Fruit fly (Drosophila melanogaster) whole organism, embryonic: ENCODE data around the gene Tango9.

Experiments used
- Abd-B ChIP-seq: fragments of 200-800 bp; sonication (Bioruptor generic); optimal IDR thresholded peaks from 2 replicates; lab custom pipeline; 2018; ENCODE audit warnings: missing biosample characterization, mild to moderate bottlenecking, missing genetic modification characterization, moderate library complexity
- Awh ChIP-seq: fragments of 200-800 bp; sonication (Bioruptor generic); IDR thresholded peaks from 2 replicates; pipeline ENCODE4, ENCODE4 v1.3.6; 2022; ENCODE audit warnings: missing biosample characterization, missing genetic modification characterization
- Bdp1 ChIP-seq: fragments of 200-800 bp; sonication (Bioruptor generic); optimal IDR thresholded peaks from 3 replicates; lab custom pipeline; 2016; ENCODE audit warnings: missing biosample characterization, missing genetic modification characterization
- CG10321 ChIP-seq: fragments of 200-800 bp; sonication (Bioruptor generic); IDR thresholded peaks from 2 replicates; pipeline ENCODE4 v1.3.6; 2022; ENCODE audit warnings: missing biosample characterization, missing genetic modification characterization
- CG11398 ChIP-seq: fragments of 200-800 bp; sonication (Bioruptor generic); optimal IDR thresholded peaks from 2 replicates; lab custom pipeline; 2016; ENCODE audit warnings: missing biosample characterization, missing genetic modification characterization
- CG11696 ChIP-seq: fragments of 200-800 bp; sonication (Bioruptor generic); IDR thresholded peaks from 2 replicates; pipeline ENCODE4 v1.3.6; 2022; ENCODE audit warnings: missing biosample characterization, missing genetic modification characterization
- CG12236 ChIP-seq: fragments of 200-800 bp; sonication (Bioruptor generic); optimal IDR thresholded peaks from 2 replicates; lab custom pipeline; 2016; ENCODE audit warnings: missing biosample characterization, missing genetic modification characterization
- CG1233 ChIP-seq: fragments of 200-800 bp; sonication (Bioruptor generic); optimal IDR thresholded peaks from 4 replicates; lab custom pipeline; 2018; ENCODE audit warnings: missing biosample characterization, mild to moderate bottlenecking, missing genetic modification characterization
- CG13775 ChIP-seq: fragments of 200-800 bp; sonication (Bioruptor generic); optimal IDR thresholded peaks from 3 replicates; lab custom pipeline; 2017; ENCODE audit warnings: missing biosample characterization, mild to moderate bottlenecking, missing genetic modification characterization
- CG16863 ChIP-seq: fragments of 200-800 bp; sonication (Bioruptor generic); optimal IDR thresholded peaks from 3 replicates; lab custom pipeline; 2016; ENCODE audit warnings: missing biosample characterization, missing genetic modification characterization
- CG17912 ChIP-seq: fragments of 200-800 bp; sonication (Bioruptor generic); optimal IDR thresholded peaks from 2 replicates; lab custom pipeline; 2018; ENCODE audit warnings: missing biosample characterization, mild to moderate bottlenecking, missing genetic modification characterization
- CG18619 ChIP-seq: fragments of 200-800 bp; sonication (Bioruptor generic); optimal IDR thresholded peaks from 3 replicates; lab custom pipeline; 2017; ENCODE audit warnings: missing biosample characterization, mild to moderate bottlenecking, missing genetic modification characterization
- CG2116 ChIP-seq: fragments of 200-800 bp; sonication (Bioruptor generic); optimal IDR thresholded peaks from 3 replicates; lab custom pipeline; 2018; ENCODE audit warnings: missing biosample characterization, mild to moderate bottlenecking, missing genetic modification characterization
- CG2129 ChIP-seq: fragments of 200-800 bp; sonication (Bioruptor generic); IDR thresholded peaks from 2 replicates; pipeline ENCODE4 v1.3.6; 2022; ENCODE audit warnings: missing biosample characterization, missing genetic modification characterization; ENCODE audit not compliant: partially characterized antibody
- CG30403 ChIP-seq: fragments of 200-800 bp; sonication (Bioruptor generic); optimal IDR thresholded peaks from 3 replicates; lab custom pipeline; 2016; ENCODE audit warnings: missing biosample characterization, missing genetic modification characterization
- CG32767 ChIP-seq: fragments of 200-800 bp; sonication (Bioruptor generic); IDR thresholded peaks from 2 replicates; pipeline ENCODE4 v1.3.6; 2022; ENCODE audit warnings: missing biosample characterization, missing genetic modification characterization
- CG3407 ChIP-seq: fragments of 200-800 bp; sonication (Bioruptor generic); optimal IDR thresholded peaks from 2 replicates; lab custom pipeline; 2018; ENCODE audit warnings: missing biosample characterization, mild to moderate bottlenecking, missing genetic modification characterization
- CG4360 ChIP-seq: fragments of 200-800 bp; sonication (Bioruptor generic); IDR thresholded peaks from 2 replicates; pipeline ENCODE4 v1.3.6; 2022; ENCODE audit warnings: missing biosample characterization, missing genetic modification characterization
- CG4424 ChIP-seq: fragments of 200-800 bp; sonication (Bioruptor generic); optimal IDR thresholded peaks from 3 replicates; lab custom pipeline; 2016; ENCODE audit warnings: missing biosample characterization, missing genetic modification characterization
- CG4707 ChIP-seq: fragments of 200-800 bp; sonication (Bioruptor generic); optimal IDR thresholded peaks from 2 replicates; lab custom pipeline; 2018; ENCODE audit warnings: missing biosample characterization, mild to moderate bottlenecking, missing genetic modification characterization, moderate library complexity
- CG4854 ChIP-seq: fragments of 200-800 bp; sonication (Bioruptor generic); optimal IDR thresholded peaks from 2 replicates; lab custom pipeline; 2016; ENCODE audit warnings: missing biosample characterization, missing genetic modification characterization, inconsistent platforms
- CG6683 ChIP-seq: fragments of 200-800 bp; sonication (Bioruptor generic); optimal IDR thresholded peaks from 2 replicates; lab custom pipeline; 2017; ENCODE audit warnings: missing biosample characterization, mild to moderate bottlenecking, missing genetic modification characterization, missing genetic modification reagents
- CG7357 ChIP-seq: fragments of 200-800 bp; sonication (Bioruptor generic); IDR thresholded peaks from 3 replicates; pipeline ENCODE4 v1.3.6; 2022; ENCODE audit warnings: missing biosample characterization, missing genetic modification characterization
- CG8281 ChIP-seq: fragments of 200-800 bp; sonication (Bioruptor generic); optimal IDR thresholded peaks from 2 replicates; lab custom pipeline; 2018; ENCODE audit warnings: missing biosample characterization, mild to moderate bottlenecking, missing genetic modification characterization, moderate library complexity
- CG9215 ChIP-seq: fragments of 200-800 bp; sonication (Bioruptor generic); IDR thresholded peaks from 2 replicates; pipeline ENCODE4 v1.3.6; 2022; ENCODE audit warnings: missing biosample characterization, missing genetic modification characterization
- Camta ChIP-seq: fragments of 200-800 bp; sonication (Bioruptor generic); optimal IDR thresholded peaks from 2 replicates; lab custom pipeline; 2016; ENCODE audit warnings: missing biosample characterization, missing genetic modification characterization
- Chrac-16 ChIP-seq: fragments of 200-800 bp; sonication (Bioruptor generic); optimal IDR thresholded peaks from 3 replicates; lab custom pipeline; 2016; ENCODE audit warnings: missing biosample characterization, missing genetic modification characterization
- Dip3 ChIP-seq: fragments of 200-800 bp; sonication (Bioruptor generic); optimal IDR thresholded peaks from 3 replicates; lab custom pipeline; 2016; ENCODE audit warnings: missing biosample characterization, missing genetic modification characterization
- Dll ChIP-seq: fragments of 200-800 bp; sonication (Bioruptor generic); IDR thresholded peaks from 4 replicates; pipeline ENCODE4 v1.3.6; 2022; ENCODE audit warnings: missing biosample characterization, missing genetic modification characterization; ENCODE audit not compliant: partially characterized antibody
- Eip74EF ChIP-seq, 2 experiments: fragments of 200-800 bp in 1 of 2; fragments of >200 bp in 1 of 2; sonication (Bioruptor generic) in 1 of 2; optimal IDR thresholded peaks; 2 replicates each; lab custom pipeline; 2017 to 2019; ENCODE audit warnings: missing biosample characterization in 2 of 2, missing genetic modification characterization in 2 of 2, mild to moderate bottlenecking in 1 of 2, moderate library complexity in 1 of 2
- Fer3 ChIP-seq: fragments of 200-800 bp; sonication (Bioruptor generic); optimal IDR thresholded peaks from 2 replicates; lab custom pipeline; 2018; ENCODE audit warnings: missing biosample characterization, mild to moderate bottlenecking, missing genetic modification characterization, moderate library complexity
- HLHmδ ChIP-seq: fragments of 200-800 bp; sonication (Bioruptor generic); optimal IDR thresholded peaks from 2 replicates; lab custom pipeline; 2018; ENCODE audit warnings: missing biosample characterization, mild to moderate bottlenecking, missing genetic modification characterization, moderate library complexity
- Meics ChIP-seq: fragments of 200-800 bp; sonication (Bioruptor generic); optimal IDR thresholded peaks from 2 replicates; lab custom pipeline; 2017; ENCODE audit warnings: missing biosample characterization, mild to moderate bottlenecking, missing genetic modification characterization
- Poxn ChIP-seq: fragments of 200-800 bp; sonication (Bioruptor generic); IDR thresholded peaks from 2 replicates; pipeline ENCODE4 v1.3.6; 2022; ENCODE audit warnings: missing biosample characterization, missing genetic modification characterization
- Vsx1 ChIP-seq: fragments of 200-800 bp; sonication (Bioruptor generic); optimal IDR thresholded peaks from 2 replicates; lab custom pipeline; 2017; ENCODE audit warnings: missing biosample characterization, mild to moderate bottlenecking, missing genetic modification characterization, missing genetic modification reagents
- abd-A ChIP-seq: fragments of 200-800 bp; sonication (Bioruptor generic); optimal IDR thresholded peaks from 3 replicates; lab custom pipeline; 2019; ENCODE audit warnings: missing biosample characterization, mild to moderate bottlenecking, missing genetic modification characterization, moderate library complexity
- chif ChIP-seq, 2 experiments: fragments of 200-800 bp; sonication (Bioruptor generic); optimal IDR thresholded peaks; 3 replicates each; lab custom pipeline; 2016; ENCODE audit warnings: missing biosample characterization in 2 of 2, missing genetic modification characterization in 2 of 2
- ci ChIP-seq: fragments of 200-800 bp; sonication (Bioruptor generic); IDR thresholded peaks from 3 replicates; pipeline ENCODE4 v1.3.6; 2022; ENCODE audit warnings: missing biosample characterization, missing genetic modification characterization
- corto ChIP-seq: fragments of 200-800 bp; sonication (Bioruptor generic); optimal IDR thresholded peaks from 2 replicates; lab custom pipeline; 2016; ENCODE audit warnings: missing biosample characterization, mild to moderate bottlenecking, missing genetic modification characterization, moderate library complexity
- crol ChIP-seq: fragments of 200-800 bp; sonication (Bioruptor generic); IDR thresholded peaks from 2 replicates; pipeline ENCODE4 v1.3.6; 2022; ENCODE audit warnings: missing biosample characterization, missing genetic modification characterization
- gem ChIP-seq: fragments of 200-800 bp; sonication (Bioruptor generic); optimal IDR thresholded peaks from 2 replicates; lab custom pipeline; 2019; ENCODE audit warnings: missing biosample characterization, mild to moderate bottlenecking, missing genetic modification characterization, moderate library complexity
- jing ChIP-seq: fragments of 200-800 bp; sonication (Bioruptor generic); optimal IDR thresholded peaks from 2 replicates; lab custom pipeline; 2018; ENCODE audit warnings: missing biosample characterization, mild to moderate bottlenecking, missing genetic modification characterization
- lab ChIP-seq: fragments of 200-800 bp; sonication (Bioruptor generic); optimal IDR thresholded peaks from 3 replicates; lab custom pipeline; 2017; ENCODE audit warnings: missing biosample characterization, missing genetic modification characterization, mild to moderate bottlenecking, moderate library complexity, missing genetic modification reagents
- lbe ChIP-seq: fragments of 200-800 bp; sonication (Bioruptor generic); optimal IDR thresholded peaks from 2 replicates; lab custom pipeline; 2016; ENCODE audit warnings: missing biosample characterization, mild to moderate bottlenecking, missing genetic modification characterization
- odd ChIP-seq: fragments of 200-800 bp; sonication (Bioruptor generic); optimal IDR thresholded peaks from 2 replicates; lab custom pipeline; 2017; ENCODE audit warnings: missing biosample characterization, mild to moderate bottlenecking, missing genetic modification characterization
- ranshi ChIP-seq: fragments of 200-800 bp; sonication (Bioruptor generic); IDR thresholded peaks from 2 replicates; pipeline ENCODE4 v1.3.6; 2022; ENCODE audit warnings: missing biosample characterization, missing genetic modification characterization
- stwl ChIP-seq: fragments of 200-800 bp; sonication (Bioruptor generic); optimal IDR thresholded peaks from 3 replicates; lab custom pipeline; 2018; ENCODE audit warnings: missing biosample characterization, mild to moderate bottlenecking, missing genetic modification characterization, moderate library complexity
- usp ChIP-seq: fragments of >200 bp; optimal IDR thresholded peaks from 2 replicates; lab custom pipeline; 2017; ENCODE audit warnings: missing biosample characterization, missing genetic modification characterization
- vvl ChIP-seq: fragments of 200-800 bp; sonication (Bioruptor generic); IDR thresholded peaks from 2 replicates; pipeline ENCODE4 v1.3.6; 2022; ENCODE audit warnings: missing biosample characterization, missing genetic modification characterization

Gene Tango9

dm6 chr3R:11947079-11947869, 27.4 kb downstream of the Tango9 start (continued):
- peak; percentile 80 for TF ChIP-seq CG4360 (GFP tag; lab: Robert Waterston, UW)
- no peak for TF ChIP-seq Vsx1 (GFP tag; lab: Kevin White, UChicago)
- TF ChIP-seq chif (GFP tag; optimal IDR thresholded peaks at IDR 0.05; lab: Kevin White, UChicago): no peak
- TF ChIP-seq CG32767 (GFP tag; lab: Robert Waterston, UW): 0 out of 2 replicates have a peak, but pooled peaks have one; percentile 25
- TF ChIP-seq CG4707: no peak
- no peak for TF ChIP-seq stwl (tag; lab: Kevin White, UChicago)
- no peak for TF ChIP-seq CG30403 (GFP tag; lab: Kevin White, UChicago)
- TF ChIP-seq CG18619: no peak
- TF ChIP-seq vvl (GFP tag; lab: Robert Waterston, UW): peak; percentile 47; the same call in 1 of the 2 replicates
- peak; percentile 43 for TF ChIP-seq crol (GFP tag; lab: Robert Waterston, UW)
- TF ChIP-seq CG6683: no peak
- TF ChIP-seq CG1233 (GFP tag; lab: Kevin White, UChicago): no peak
- peak; percentile 23 for TF ChIP-seq CG16863
- no peak for TF ChIP-seq Bdp1 (GFP tag; lab: Kevin White, UChicago)
- TF ChIP-seq Dll (GFP tag; lab: Robert Waterston, UW): no peak
- peak; percentile 62; the same call in 1 of the 2 replicates for TF ChIP-seq ranshi (GFP tag; lab: Robert Waterston, UW)
- no peak for TF ChIP-seq CG10321
- TF ChIP-seq lab: peak; percentile 26
- TF ChIP-seq Poxn (GFP tag; lab: Robert Waterston, UW): no peak
- peak; percentile 27; the same call in 2 of the 3 replicates for TF ChIP-seq ci (GFP tag; lab: Robert Waterston, UW)
- TF ChIP-seq CG9215: no peak
- TF ChIP-seq Dip3 (GFP tag; lab: Kevin White, UChicago): peak; percentile 8
- no peak for TF ChIP-seq Awh (GFP tag; lab: Robert Waterston, UW)
- TF ChIP-seq Fer3: no peak
- TF ChIP-seq Abd-B (GFP tag; lab: Kevin White, UChicago): no peak
- no peak for TF ChIP-seq jing (GFP tag; lab: Kevin White, UChicago)
- TF ChIP-seq Chrac-16 (GFP tag; lab: Kevin White, UChicago): no peak
- TF ChIP-seq odd: no peak
- no peak for TF ChIP-seq usp (GFP tag; lab: Kevin White, UChicago)
- TF ChIP-seq CG11696 (GFP tag; lab: Robert Waterston, UW): no peak
- no peak for TF ChIP-seq Meics (GFP tag; lab: Kevin White, UChicago)
- TF ChIP-seq gem: peak; percentile 37
- no peak for TF ChIP-seq corto (GFP tag; lab: Kevin White, UChicago)
- no peak for TF ChIP-seq abd-A (tag; lab: Kevin White, UChicago)
- no peak for TF ChIP-seq CG2116 (GFP tag; lab: Kevin White, UChicago)
- TF ChIP-seq CG12236 (GFP tag; lab: Kevin White, UChicago): no peak
- no peak for TF ChIP-seq CG8281
- TF ChIP-seq CG17912 (GFP tag; lab: Kevin White, UChicago): no peak
- no peak for TF ChIP-seq Eip74EF (GFP tag; optimal IDR thresholded peaks at IDR 0.05; lab: Kevin White, UChicago)
- no peak for TF ChIP-seq lbe (GFP tag; lab: Kevin White, UChicago)
- no peak for TF ChIP-seq CG2129 (GFP tag; lab: Robert Waterston, UW)
- TF ChIP-seq CG11398 (GFP tag; lab: Kevin White, UChicago): no peak
- no peak for TF ChIP-seq Camta
- TF ChIP-seq CG4424 (GFP tag; lab: Kevin White, UChicago): no peak
- TF ChIP-seq CG7357: no peak
- no peak for TF ChIP-seq HLHmδ (GFP tag; lab: Kevin White, UChicago)
- TF ChIP-seq CG4854: no peak
- TF ChIP-seq CG13775 (GFP tag; lab: Kevin White, UChicago): no peak
- TF ChIP-seq CG3407: no peak
